Worm (Caenorhabditis elegans) whole organism, L1 larva: ENCODE results near the gene srsx-29.

ENCODE experiments used
- Y116A8C.19 ChIP-seq: sonication (generic microtip); optimal IDR thresholded peaks from 2 replicates; lab custom pipeline; 2016; ENCODE audit warnings: missing compliant biosample characterization, missing genetic modification characterization, borderline replicate concordance
- aha-1 ChIP-seq: fragments of 150-350 bp; optimal IDR thresholded peaks from 2 replicates; lab custom pipeline; 2014; ENCODE audit warnings: missing biosample characterization, missing genetic modification characterization
- dsc-1 ChIP-seq: sonication (generic microtip); optimal IDR thresholded peaks from 2 replicates; lab custom pipeline; 2016; ENCODE audit warnings: mild to moderate bottlenecking, missing genetic modification characterization, missing compliant biosample characterization
- efl-1 ChIP-seq, 4 experiments: fragments of 150-350 bp; optimal IDR thresholded peaks in 3 of 4; peaks in 1 of 4; 1 replicate in 1 of 4; 2 replicates in 3 of 4; lab custom pipeline; 2014; ENCODE audit warnings: missing biosample characterization in 2 of 4, missing genetic modification characterization in 2 of 4, missing genetic modification reagents in 2 of 4
- egl-27 ChIP-seq, 2 experiments: fragments of 150-350 bp in 1 of 2; sonication (generic microtip); optimal IDR thresholded peaks; 3 replicates each; lab custom pipeline; 2017 to 2018; ENCODE audit warnings: missing biosample characterization in 2 of 2, missing genetic modification characterization in 2 of 2, missing genetic modification reagents in 2 of 2
- elt-2 ChIP-seq: sonication (generic microtip); optimal IDR thresholded peaks from 2 replicates; lab custom pipeline; 2016; ENCODE audit warnings: missing genetic modification characterization, mild to moderate bottlenecking, inconsistent platforms, missing compliant biosample characterization, missing genetic modification reagents
- fkh-10 ChIP-seq: sonication (generic microtip); optimal IDR thresholded peaks from 2 replicates; lab custom pipeline; 2017; ENCODE audit warnings: missing biosample characterization, missing genetic modification reagents, missing genetic modification characterization
- fkh-8 ChIP-seq: sonication (generic microtip); optimal IDR thresholded peaks from 2 replicates; lab custom pipeline; 2016; ENCODE audit warnings: mild to moderate bottlenecking, missing genetic modification characterization, missing compliant biosample characterization
- grh-1 ChIP-seq: fragments of 200-800 bp; sonication (Bioruptor generic); IDR thresholded peaks from 2 replicates; pipeline ENCODE4 v1.3.6; 2022; ENCODE audit warnings: missing genetic modification reagents, missing genetic modification characterization, missing compliant biosample characterization
- isw-1 ChIP-seq: fragments of 200-800 bp; sonication (Bioruptor generic); IDR thresholded peaks from 2 replicates; pipeline ENCODE4 v1.3.6; 2022; ENCODE audit warnings: missing genetic modification characterization, missing compliant biosample characterization
- lin-35 ChIP-seq, 2 experiments: fragments of 150-350 bp; optimal IDR thresholded peaks; 2 replicates each; lab custom pipeline; 2014; ENCODE audit warnings: missing biosample characterization in 2 of 2, missing genetic modification characterization in 2 of 2, missing genetic modification reagents in 2 of 2
- lin-39 ChIP-seq: fragments of 150-350 bp; optimal IDR thresholded peaks from 2 replicates; lab custom pipeline; 2014; ENCODE audit warnings: missing biosample characterization, missing genetic modification reagents, missing genetic modification characterization
- mdl-1 ChIP-seq, 2 experiments: fragments of 150-350 bp; optimal IDR thresholded peaks; 2 replicates each; lab custom pipeline; 2014 to 2017; ENCODE audit warnings: missing biosample characterization in 2 of 2, missing genetic modification characterization in 2 of 2, inconsistent platforms in 1 of 2
- mef-2 ChIP-seq: fragments of 150-350 bp; optimal IDR thresholded peaks from 2 replicates; lab custom pipeline; 2014; ENCODE audit warnings: missing biosample characterization, missing genetic modification characterization
- mep-1 ChIP-seq: fragments of 150-350 bp; optimal IDR thresholded peaks from 2 replicates; lab custom pipeline; 2014; ENCODE audit warnings: missing biosample characterization, missing genetic modification characterization
- nhr-237 ChIP-seq: fragments of 150-350 bp; optimal IDR thresholded peaks from 2 replicates; lab custom pipeline; 2014; ENCODE audit warnings: missing biosample characterization, missing genetic modification characterization
- nhr-28 ChIP-seq: fragments of 150-350 bp; optimal IDR thresholded peaks from 2 replicates; lab custom pipeline; 2014; ENCODE audit warnings: missing biosample characterization, missing genetic modification characterization
- nhr-47 ChIP-seq: sonication (generic microtip); optimal IDR thresholded peaks from 2 replicates; lab custom pipeline; 2016; ENCODE audit warnings: mild to moderate bottlenecking, missing genetic modification characterization, moderate library complexity, missing compliant biosample characterization
- nhr-71 ChIP-seq: sonication (generic microtip); optimal IDR thresholded peaks from 2 replicates; lab custom pipeline; 2016; ENCODE audit warnings: mild to moderate bottlenecking, missing genetic modification characterization, moderate library complexity, missing compliant biosample characterization
- nhr-76 ChIP-seq: sonication (generic microtip); optimal IDR thresholded peaks from 2 replicates; lab custom pipeline; 2017; ENCODE audit warnings: missing biosample characterization, missing genetic modification characterization
- nhr-77 ChIP-seq: fragments of 150-350 bp; optimal IDR thresholded peaks from 2 replicates; lab custom pipeline; 2014; ENCODE audit warnings: missing biosample characterization, missing genetic modification characterization
- nhr-84 ChIP-seq: sonication (generic microtip); optimal IDR thresholded peaks from 2 replicates; lab custom pipeline; 2017; ENCODE audit warnings: missing biosample characterization, missing genetic modification characterization
- nhr-85 ChIP-seq: sonication (generic microtip); peaks from one replicate; lab custom pipeline; 2016; ENCODE audit warnings: missing genetic modification characterization, inconsistent platforms, missing compliant biosample characterization
- pag-3 ChIP-seq: sonication (generic microtip); optimal IDR thresholded peaks from 2 replicates; lab custom pipeline; 2017; ENCODE audit warnings: missing genetic modification characterization, mild to moderate bottlenecking, missing compliant biosample characterization, antibody characterized with exemption, borderline replicate concordance; ENCODE audit not compliant: insufficient read depth
- rnt-1 ChIP-seq: sonication (generic microtip); optimal IDR thresholded peaks from 2 replicates; lab custom pipeline; 2016; ENCODE audit warnings: mild to moderate bottlenecking, missing genetic modification characterization, moderate library complexity, missing compliant biosample characterization
- snpc-4 ChIP-seq: fragments of 150-350 bp; optimal IDR thresholded peaks from 2 replicates; lab custom pipeline; 2014; ENCODE audit warnings: missing biosample characterization, missing genetic modification characterization
- sox-4 ChIP-seq: sonication (generic microtip); optimal IDR thresholded peaks from 2 replicates; lab custom pipeline; 2016; ENCODE audit warnings: missing genetic modification characterization, missing compliant biosample characterization
- sup-37 ChIP-seq: fragments of 200-800 bp; sonication (Bioruptor generic); optimal IDR thresholded peaks from 2 replicates; lab custom pipeline; 2018; ENCODE audit warnings: mild to moderate bottlenecking, missing genetic modification characterization, missing compliant biosample characterization
- swsn-7 ChIP-seq: sonication (generic microtip); optimal IDR thresholded peaks from 2 replicates; lab custom pipeline; 2016; ENCODE audit warnings: missing genetic modification characterization, missing compliant biosample characterization
- tbx-2 ChIP-seq: sonication (generic microtip); optimal IDR thresholded peaks from 2 replicates; lab custom pipeline; 2016; ENCODE audit warnings: missing genetic modification characterization, missing compliant biosample characterization
- tlp-1 ChIP-seq: fragments of 150-350 bp; optimal IDR thresholded peaks from 2 replicates; lab custom pipeline; 2014; ENCODE audit warnings: missing biosample characterization, missing genetic modification characterization
- unc-130 ChIP-seq: fragments of 150-350 bp; optimal IDR thresholded peaks from 2 replicates; lab custom pipeline; 2017; ENCODE audit warnings: missing biosample characterization, missing genetic modification characterization, inconsistent platforms
- unc-30 ChIP-seq: sonication (generic microtip); optimal IDR thresholded peaks from 2 replicates; lab custom pipeline; 2017; ENCODE audit warnings: missing biosample characterization, missing genetic modification characterization
- unc-62 ChIP-seq: fragments of 150-350 bp; optimal IDR thresholded peaks from 2 replicates; lab custom pipeline; 2014; ENCODE audit warnings: missing biosample characterization, missing genetic modification reagents, missing genetic modification characterization
- unc-98 ChIP-seq: fragments of 200-800 bp; sonication (Bioruptor generic); IDR thresholded peaks from 2 replicates; pipeline ENCODE4 v1.3.6; 2022; ENCODE audit warnings: missing genetic modification characterization, missing compliant biosample characterization
- xbp-1 ChIP-seq: sonication (generic microtip); optimal IDR thresholded peaks from 2 replicates; lab custom pipeline; 2016; ENCODE audit warnings: missing genetic modification characterization, missing compliant biosample characterization
- zag-1 ChIP-seq: fragments of 150-350 bp; optimal IDR thresholded peaks from 2 replicates; lab custom pipeline; 2014; ENCODE audit warnings: missing biosample characterization, missing genetic modification characterization
- zip-4 ChIP-seq: fragments of 200-800 bp; sonication (Bioruptor generic); optimal IDR thresholded peaks from 2 replicates; lab custom pipeline; 2018; ENCODE audit warnings: mild to moderate bottlenecking, missing genetic modification characterization, moderate library complexity, missing compliant biosample characterization

The srsx-29 gene

ce11 chrV:10179235-10179634, 24.4 kb downstream of the srsx-29 start, which contains the start of gene cul-5:
Gene cul-5 (plus strand): TSS chrV:10179535.
- TF ChIP-seq nhr-84 (tag; lab: Kevin White, UChicago), result no peak
- peak; percentile 41 for TF ChIP-seq elt-2 (tag; lab: Kevin White, UChicago)

- TF ChIP-seq rnt-1 (tag; lab: Kevin White, UChicago) (no peak), tbx-2 (tag; lab: Kevin White, UChicago) (no peak), mep-1 (tag; lab: Kevin White, UChicago) (no peak), unc-30 (tag; lab: Kevin White, UChicago) (no peak), lin-39 (no peak), nhr-76 (no peak), nhr-84 (tag; lab: Kevin White, UChicago) (no peak), unc-130 (tag; lab: Kevin White, UChicago) (no peak), fkh-10 (GFP tag; lab: Kevin White, UChicago) (no peak)
Measured at ce11 chrV:10182984-10183383, 28.2 kb downstream of the srsx-29 start, which contains the start of gene ZK856.4. Gene ZK856.4 (plus strand): TSS chrV:10183284.

- TF ChIP-seq Y116A8C.19, result no peak
- no peak for TF ChIP-seq sup-37 (GFP tag; lab: Kevin White, UChicago)
- no peak for TF ChIP-seq tlp-1 (tag; lab: Kevin White, UChicago)
- TF ChIP-seq snpc-4 (tag; lab: Kevin White, UChicago), result no peak
- TF ChIP-seq dsc-1 (tag; lab: Kevin White, UChicago), result no peak
- no peak for TF ChIP-seq zag-1 (tag; lab: Kevin White, UChicago)
- TF ChIP-seq nhr-77, result no peak
- no peak for TF ChIP-seq fkh-8
- no peak for TF ChIP-seq unc-62 (GFP tag; lab: Kevin White, UChicago)
- no peak for TF ChIP-seq lin-39
- TF ChIP-seq nhr-28 (tag; lab: Kevin White, UChicago), result no peak
- no peak for TF ChIP-seq xbp-1 (tag; lab: Kevin White, UChicago)
- TF ChIP-seq zip-4 (GFP tag; lab: Kevin White, UChicago), result no peak
- TF ChIP-seq pag-3 (tag; lab: Kevin White, UChicago), result no peak
Measured at ce11 chrV:10183810-10184209, 29.0 kb downstream of the srsx-29 start.

- TF ChIP-seq zip-4 (GFP tag; lab: Kevin White, UChicago) (no peak), sox-4 (tag; lab: Kevin White, UChicago) (no peak), egl-27 (tag; optimal IDR thresholded peaks at IDR 0.05; lab: Kevin White, UChicago) (no peak), Y116A8C.19 (no peak)
Measured at ce11 chrV:10185719-10186118, 30.9 kb downstream of the srsx-29 start, which contains the start of gene ZK856.18. Gene ZK856.18 (minus strand): TSS chrV:10186007.

- TF ChIP-seq unc-98 (GFP tag; lab: Robert Waterston, UW), result no peak
- TF ChIP-seq grh-1 (GFP tag; lab: Robert Waterston, UW), result no peak
- peak in 1 of 2 experiments; percentile 37 for TF ChIP-seq lin-35 (GFP tag; optimal IDR thresholded peaks at IDR 0.05; lab: Kevin White, UChicago)
- peak; percentile 22 for TF ChIP-seq nhr-71
- no peak for TF ChIP-seq nhr-76
- TF ChIP-seq efl-1 (optimal IDR thresholded peaks at IDR 0.05; lab: Kevin White, UChicago), result no peak
- TF ChIP-seq efl-1 (GFP tag; optimal IDR thresholded peaks at IDR 0.05 in 1 of 2; lab: Kevin White, UChicago), result peak in 1 of 2 experiments; percentile 66
- TF ChIP-seq elt-2 (tag; lab: Kevin White, UChicago), result peak; percentile 90
- TF ChIP-seq lin-39, result no peak
- peak; percentile 58 for TF ChIP-seq nhr-85 (tag; lab: Kevin White, UChicago)
Measured at ce11 chrV:10190081-10190556, 35.3 kb downstream of the srsx-29 start, which contains the start of gene ZK856.5. Gene ZK856.5 (minus strand): TSS chrV:10190131.

ce11 chrV:10191242-10191641, 36.4 kb downstream of the srsx-29 start:
- TF ChIP-seq nhr-47 (tag; lab: Kevin White, UChicago) (no peak), nhr-71 (no peak), pag-3 (tag; lab: Kevin White, UChicago) (no peak), mdl-1 (tag; optimal IDR thresholded peaks at IDR 0.05; lab: Kevin White, UChicago) (no peak), isw-1 (GFP tag; lab: Robert Waterston, UW) (no peak), aha-1 (no peak), mef-2 (tag; lab: Kevin White, UChicago) (no peak), nhr-85 (tag; lab: Kevin White, UChicago) (no peak), nhr-237 (tag; lab: Kevin White, UChicago) (no peak), nhr-28 (tag; lab: Kevin White, UChicago) (no peak), xbp-1 (tag; lab: Kevin White, UChicago) (no peak), tlp-1 (tag; lab: Kevin White, UChicago) (no peak), fkh-8 (no peak), swsn-7 (tag; lab: Kevin White, UChicago) (no peak)
